Fruit fly (Drosophila melanogaster) whole organism, embryonic: ENCODE measurements around the gene CG4951.
A peak's percentile ranks its signal among the peaks of the same experiment; 100 is the strongest.

Experiments used
- CG10267 ChIP-seq: fragments of 200-800 bp; sonication (Bioruptor generic); optimal IDR thresholded peaks from 2 replicates; lab custom pipeline; 2018; ENCODE audit warnings: missing biosample characterization, mild to moderate bottlenecking, missing genetic modification characterization, moderate library complexity
- CG10654 ChIP-seq: fragments of 200-800 bp; sonication (Bioruptor generic); optimal IDR thresholded peaks from 2 replicates; lab custom pipeline; 2016; ENCODE audit warnings: missing biosample characterization, missing genetic modification characterization
- CG10959 ChIP-seq: fragments of 200-800 bp; sonication (Bioruptor generic); IDR thresholded peaks from 2 replicates; pipeline ENCODE4 v1.3.6; 2022; ENCODE audit warnings: missing biosample characterization, missing genetic modification characterization
- CG11504 ChIP-seq: fragments of 200-800 bp; sonication (Bioruptor generic); optimal IDR thresholded peaks from 3 replicates; lab custom pipeline; 2019; ENCODE audit warnings: missing biosample characterization, mild to moderate bottlenecking, missing genetic modification characterization, moderate library complexity
- CG11560 ChIP-seq: fragments of 200-800 bp; sonication (Bioruptor generic); IDR thresholded peaks from 3 replicates; pipeline ENCODE4 v1.3.6; 2022; ENCODE audit warnings: missing biosample characterization, missing genetic modification characterization
- CG11696 ChIP-seq: fragments of 200-800 bp; sonication (Bioruptor generic); IDR thresholded peaks from 2 replicates; pipeline ENCODE4 v1.3.6; 2022; ENCODE audit warnings: missing biosample characterization, missing genetic modification characterization
- CG12071 ChIP-seq: fragments of 200-800 bp; sonication (Bioruptor generic); optimal IDR thresholded peaks from 3 replicates; lab custom pipeline; 2018; ENCODE audit warnings: missing biosample characterization, mild to moderate bottlenecking, missing genetic modification characterization
- CG1647 ChIP-seq: fragments of 200-800 bp; sonication (Bioruptor generic); optimal IDR thresholded peaks from 3 replicates; lab custom pipeline; 2016; ENCODE audit warnings: missing biosample characterization, missing genetic modification characterization
- CG17385 ChIP-seq: fragments of 200-800 bp; sonication (Bioruptor generic); optimal IDR thresholded peaks from 3 replicates; lab custom pipeline; 2018; ENCODE audit warnings: missing biosample characterization, mild to moderate bottlenecking, missing genetic modification characterization
- CG17612 ChIP-seq: fragments of 200-800 bp; sonication (Bioruptor generic); IDR thresholded peaks from 2 replicates; pipeline ENCODE4 v1.3.6; 2022; ENCODE audit warnings: missing biosample characterization, missing genetic modification characterization
- CG17802 ChIP-seq: fragments of 200-800 bp; sonication (Bioruptor generic); optimal IDR thresholded peaks from 2 replicates; lab custom pipeline; 2018; ENCODE audit warnings: missing biosample characterization, mild to moderate bottlenecking, missing genetic modification characterization, moderate library complexity
- CG1792 ChIP-seq: fragments of 200-800 bp; sonication (Bioruptor generic); optimal IDR thresholded peaks from 2 replicates; lab custom pipeline; 2016; ENCODE audit warnings: missing biosample characterization, missing genetic modification characterization
- CG18476 ChIP-seq: fragments of 200-800 bp; sonication (Bioruptor generic); optimal IDR thresholded peaks from 2 replicates; lab custom pipeline; 2016; ENCODE audit warnings: missing biosample characterization, mild to moderate bottlenecking, missing genetic modification characterization
- CG3407 ChIP-seq: fragments of 200-800 bp; sonication (Bioruptor generic); optimal IDR thresholded peaks from 2 replicates; lab custom pipeline; 2018; ENCODE audit warnings: missing biosample characterization, mild to moderate bottlenecking, missing genetic modification characterization
- CG4404 ChIP-seq: fragments of 200-800 bp; sonication (Bioruptor generic); IDR thresholded peaks from 2 replicates; pipeline ENCODE4 v1.3.6; 2022; ENCODE audit warnings: missing biosample characterization, missing genetic modification characterization
- CG7271 ChIP-seq: fragments of 200-800 bp; sonication (Bioruptor generic); optimal IDR thresholded peaks from 2 replicates; lab custom pipeline; 2018; ENCODE audit warnings: missing biosample characterization, mild to moderate bottlenecking, missing genetic modification characterization, moderate library complexity
- CG7556 ChIP-seq: fragments of 200-800 bp; sonication (Bioruptor generic); optimal IDR thresholded peaks from 2 replicates; lab custom pipeline; 2017; ENCODE audit warnings: missing biosample characterization, mild to moderate bottlenecking, missing genetic modification characterization
- CG7786 ChIP-seq: fragments of 200-800 bp; sonication (Bioruptor generic); optimal IDR thresholded peaks from 2 replicates; lab custom pipeline; 2016; ENCODE audit warnings: missing biosample characterization, missing genetic modification characterization
- CG7839 ChIP-seq: fragments of 200-800 bp; sonication (Bioruptor generic); optimal IDR thresholded peaks from 3 replicates; lab custom pipeline; 2018; ENCODE audit warnings: missing biosample characterization, mild to moderate bottlenecking, missing genetic modification characterization, moderate library complexity
- CG9932 ChIP-seq: fragments of 200-800 bp; sonication (Bioruptor generic); IDR thresholded peaks from 2 replicates; pipeline ENCODE4 v1.3.6; 2022; ENCODE audit warnings: missing biosample characterization, missing genetic modification characterization
- CkIIα-i1 ChIP-seq: fragments of 200-800 bp; sonication (Bioruptor generic); IDR thresholded peaks from 2 replicates; pipeline ENCODE4 v1.3.6; 2022; ENCODE audit warnings: missing biosample characterization, missing genetic modification characterization
- Dek ChIP-seq: fragments of 200-800 bp; sonication (Bioruptor generic); optimal IDR thresholded peaks from 3 replicates; lab custom pipeline; 2019; ENCODE audit warnings: missing biosample characterization, mild to moderate bottlenecking, missing genetic modification characterization, moderate library complexity
- Fer3 ChIP-seq: fragments of 200-800 bp; sonication (Bioruptor generic); optimal IDR thresholded peaks from 2 replicates; lab custom pipeline; 2018; ENCODE audit warnings: missing biosample characterization, mild to moderate bottlenecking, missing genetic modification characterization, moderate library complexity
- H15 ChIP-seq: fragments of 200-800 bp; sonication (Bioruptor generic); IDR thresholded peaks from 3 replicates; pipeline ENCODE4 v1.3.6; 2022; ENCODE audit warnings: missing biosample characterization, missing genetic modification characterization
- HLH3B ChIP-seq: fragments of 200-800 bp; sonication (Bioruptor generic); IDR thresholded peaks from 2 replicates; pipeline ENCODE4 v1.3.6; 2022; ENCODE audit warnings: missing biosample characterization, missing genetic modification characterization
- Jarid2 ChIP-seq: fragments of 200-800 bp; sonication (Bioruptor generic); optimal IDR thresholded peaks from 3 replicates; lab custom pipeline; 2017; ENCODE audit warnings: mild to moderate bottlenecking, missing biosample characterization, missing genetic modification reagents, missing genetic modification characterization
- Myb ChIP-seq: fragments of 200-800 bp; sonication (Bioruptor generic); optimal IDR thresholded peaks from 2 replicates; lab custom pipeline; 2016; ENCODE audit warnings: missing biosample characterization, missing genetic modification characterization
- Neu2 ChIP-seq: fragments of 200-800 bp; sonication (Bioruptor generic); optimal IDR thresholded peaks from 3 replicates; lab custom pipeline; 2016; ENCODE audit warnings: missing biosample characterization, missing genetic modification characterization, borderline replicate concordance
- Nf-YC ChIP-seq: fragments of 200-800 bp; optimal IDR thresholded peaks from 3 replicates; lab custom pipeline; 2019; ENCODE audit warnings: missing biosample characterization, mild to moderate bottlenecking, missing genetic modification characterization, moderate library complexity
- PHDP ChIP-seq: fragments of 200-800 bp; sonication (Bioruptor generic); optimal IDR thresholded peaks from 3 replicates; lab custom pipeline; 2018; ENCODE audit warnings: missing biosample characterization, mild to moderate bottlenecking, missing genetic modification characterization, moderate library complexity
- Six4 ChIP-seq: fragments of 200-800 bp; sonication (Bioruptor generic); optimal IDR thresholded peaks from 2 replicates; lab custom pipeline; 2016; ENCODE audit warnings: missing biosample characterization, missing genetic modification characterization
- Ssrp ChIP-seq: fragments of 200-800 bp; sonication (Bioruptor generic); optimal IDR thresholded peaks from 2 replicates; lab custom pipeline; 2018; ENCODE audit warnings: missing biosample characterization, mild to moderate bottlenecking, missing genetic modification characterization, moderate library complexity
- Stat92E ChIP-seq, 3 experiments: fragments of >200 bp in 2 of 3; fragments of 200-800 bp in 1 of 3; sonication (Bioruptor generic) in 1 of 3; optimal IDR thresholded peaks; 2 replicates each; lab custom pipeline; 2017 to 2019; ENCODE audit warnings: missing biosample characterization in 3 of 3, missing genetic modification characterization in 3 of 3, mild to moderate bottlenecking in 1 of 3, moderate library complexity in 1 of 3
- Xbp1 ChIP-seq: fragments of 200-800 bp; sonication (Bioruptor generic); optimal IDR thresholded peaks from 3 replicates; lab custom pipeline; 2016; ENCODE audit warnings: missing biosample characterization, mild to moderate bottlenecking, missing genetic modification characterization
- ab ChIP-seq: fragments of 200-800 bp; sonication (Bioruptor generic); optimal IDR thresholded peaks from 2 replicates; lab custom pipeline; 2016; ENCODE audit warnings: missing biosample characterization, missing genetic modification characterization
- ase ChIP-seq: fragments of 200-800 bp; sonication (Bioruptor generic); IDR thresholded peaks from 3 replicates; pipeline ENCODE4 v1.3.6; 2022; ENCODE audit warnings: missing biosample characterization, missing genetic modification characterization
- bab2 ChIP-seq: fragments of 200-800 bp; sonication (Bioruptor generic); optimal IDR thresholded peaks from 2 replicates; lab custom pipeline; 2016; ENCODE audit warnings: missing biosample characterization, missing genetic modification characterization
- br ChIP-seq: fragments of >200 bp; optimal IDR thresholded peaks from 2 replicates; lab custom pipeline; 2017
- bsh ChIP-seq, 2 experiments: fragments of 200-800 bp; sonication (Bioruptor generic); optimal IDR thresholded peaks; 2 replicates each; lab custom pipeline; 2017 to 2018; ENCODE audit warnings: mild to moderate bottlenecking in 2 of 2, missing biosample characterization in 2 of 2, missing genetic modification characterization in 2 of 2, moderate library complexity in 1 of 2
- crc ChIP-seq: fragments of 200-800 bp; sonication (Bioruptor generic); optimal IDR thresholded peaks from 2 replicates; lab custom pipeline; 2016; ENCODE audit warnings: missing biosample characterization, missing genetic modification characterization
- dan ChIP-seq: fragments of 200-800 bp; sonication (Bioruptor generic); IDR thresholded peaks from 2 replicates; pipeline ENCODE4 v1.3.6; 2022; ENCODE audit warnings: missing biosample characterization, missing genetic modification characterization
- fd102C ChIP-seq: fragments of 200-800 bp; sonication (Bioruptor generic); optimal IDR thresholded peaks from 2 replicates; lab custom pipeline; 2018; ENCODE audit warnings: missing biosample characterization, mild to moderate bottlenecking, missing genetic modification characterization, moderate library complexity
- fd3F ChIP-seq: fragments of 200-800 bp; sonication (Bioruptor generic); optimal IDR thresholded peaks from 2 replicates; lab custom pipeline; 2018; ENCODE audit warnings: missing biosample characterization, mild to moderate bottlenecking, missing genetic modification characterization, moderate library complexity
- ind ChIP-seq: fragments of 200-800 bp; sonication (Bioruptor generic); optimal IDR thresholded peaks from 3 replicates; lab custom pipeline; 2016; ENCODE audit warnings: missing biosample characterization, missing genetic modification characterization
- pnt ChIP-seq: fragments of 200-800 bp; sonication (Bioruptor generic); optimal IDR thresholded peaks from 3 replicates; lab custom pipeline; 2016; ENCODE audit warnings: missing biosample characterization, missing genetic modification characterization
- schlank ChIP-seq: fragments of 200-800 bp; sonication (Bioruptor generic); optimal IDR thresholded peaks from 2 replicates; lab custom pipeline; 2018; ENCODE audit warnings: missing biosample characterization, mild to moderate bottlenecking, missing genetic modification characterization
- slp2 ChIP-seq: fragments of 200-800 bp; sonication (Bioruptor generic); optimal IDR thresholded peaks from 2 replicates; lab custom pipeline; 2016; ENCODE audit warnings: missing biosample characterization, missing genetic modification characterization
- tap ChIP-seq: fragments of 200-800 bp; optimal IDR thresholded peaks from 3 replicates; lab custom pipeline; 2019; ENCODE audit warnings: missing biosample characterization, mild to moderate bottlenecking, missing genetic modification characterization, moderate library complexity
- wdn ChIP-seq: fragments of 200-800 bp; sonication (Bioruptor generic); IDR thresholded peaks from 2 replicates; pipeline ENCODE4 v1.3.6; 2022; ENCODE audit warnings: missing biosample characterization, missing genetic modification characterization
- yki ChIP-seq: fragments of >200 bp; optimal IDR thresholded peaks from 3 replicates; lab custom pipeline; 2018
- zfh2 ChIP-seq: fragments of 200-800 bp; sonication (Bioruptor generic); optimal IDR thresholded peaks from 2 replicates; lab custom pipeline; 2016; ENCODE audit warnings: missing biosample characterization, missing genetic modification characterization

Gene CG4951

dm6 chr3R:27922673-27923175, 31.2 kb downstream of the CG4951 start, which contains the start of gene RpL4 (continued):
- peak; percentile 53 for TF ChIP-seq Dek (tag; lab: Kevin White, UChicago)
- peak; percentile 71 for TF ChIP-seq CG17802 (tag; lab: Kevin White, UChicago)
- TF ChIP-seq Jarid2, result peak; percentile 50
- peak; percentile 53 for TF ChIP-seq ind
- peak; percentile 5 to 77 for TF ChIP-seq bsh (GFP tag; optimal IDR thresholded peaks at IDR 0.05; lab: Kevin White, UChicago)
- peak; percentile 75 for TF ChIP-seq crc
- peak; percentile 2 for TF ChIP-seq ab (GFP tag; lab: Kevin White, UChicago)
- TF ChIP-seq CG12071 (GFP tag; lab: Kevin White, UChicago), result peak; percentile 88
- TF ChIP-seq fd3F (GFP tag; lab: Kevin White, UChicago), result peak; percentile 81
- TF ChIP-seq CG1792 (GFP tag; lab: Kevin White, UChicago), result peak; percentile 65
- TF ChIP-seq CG17385 (GFP tag; lab: Kevin White, UChicago), result peak; percentile 90
- peak; percentile 78 for TF ChIP-seq Xbp1 (GFP tag; lab: Kevin White, UChicago)
- TF ChIP-seq Ssrp, result peak; percentile 40
- peak; percentile 85 for TF ChIP-seq CG3407 (GFP tag; lab: Kevin White, UChicago)
- TF ChIP-seq Myb (GFP tag; lab: Kevin White, UChicago), result peak; percentile 43
- peak; percentile 74 for TF ChIP-seq CG11696 (GFP tag; lab: Robert Waterston, UW)
- peak; percentile 58 for TF ChIP-seq Six4
- no peak for TF ChIP-seq CG17612 (GFP tag; lab: Robert Waterston, UW)
- peak; percentile 38 for TF ChIP-seq Nf-YC (tag; lab: Kevin White, UChicago)
- TF ChIP-seq tap (tag; lab: Kevin White, UChicago), result no peak
- no peak; the same call in 1 of the 2 replicates for TF ChIP-seq CG10959 (GFP tag; lab: Robert Waterston, UW)
- no peak for TF ChIP-seq CkIIα-i1 (GFP tag; lab: Robert Waterston, UW)
- TF ChIP-seq yki, result no peak
- no peak for TF ChIP-seq br (lab: Kevin White, UChicago)
- TF ChIP-seq CG7786 (GFP tag; lab: Kevin White, UChicago), result peak; percentile 56
- peak; percentile 81 for TF ChIP-seq CG7839 (tag; lab: Kevin White, UChicago)
- peak; percentile 74; the same call in 2 of the 3 replicates for TF ChIP-seq H15 (GFP tag; lab: Robert Waterston, UW)
- peak; percentile 82 for TF ChIP-seq PHDP (tag; lab: Kevin White, UChicago)
- TF ChIP-seq CG4404 (GFP tag; lab: Robert Waterston, UW), result 0 out of 2 replicates have a peak, but pooled peaks have one; percentile 27
- peak; percentile 67 for TF ChIP-seq CG7556
- TF ChIP-seq Fer3 (tag; lab: Kevin White, UChicago), result peak; percentile 85
- TF ChIP-seq bab2 (GFP tag; lab: Kevin White, UChicago), result peak; percentile 37
- peak; percentile 88 for TF ChIP-seq schlank (tag; lab: Kevin White, UChicago)
- peak; percentile 72 for TF ChIP-seq slp2
- peak; percentile 84 for TF ChIP-seq fd102C (GFP tag; lab: Kevin White, UChicago)
- no peak for TF ChIP-seq Stat92E (GFP tag; optimal IDR thresholded peaks at IDR 0.05; lab: Kevin White, UChicago)
- TF ChIP-seq CG9932 (GFP tag; lab: Robert Waterston, UW), result peak; percentile 65
- peak; percentile 71 for TF ChIP-seq CG11504 (tag; lab: Kevin White, UChicago)
- TF ChIP-seq CG10267 (tag; lab: Kevin White, UChicago), result peak; percentile 90
- TF ChIP-seq CG7271 (tag; lab: Kevin White, UChicago), result peak; percentile 86
- TF ChIP-seq CG18476 (GFP tag; lab: Kevin White, UChicago), result no peak
- peak; percentile 78 for TF ChIP-seq HLH3B
- peak; percentile 24 for TF ChIP-seq pnt (GFP tag; lab: Kevin White, UChicago)
- no peak for TF ChIP-seq Neu2
- no peak for TF ChIP-seq dan
- peak; percentile 70 for TF ChIP-seq CG10654 (GFP tag; lab: Kevin White, UChicago)
- no peak for TF ChIP-seq CG11560 (tag; lab: Robert Waterston, UW)
- peak; percentile 74; the same call in 2 of the 3 replicates for TF ChIP-seq ase
- peak; percentile 59 for TF ChIP-seq CG1647 (GFP tag; lab: Kevin White, UChicago)
- TF ChIP-seq wdn (GFP tag; lab: Robert Waterston, UW), result peak; percentile 41; the same call in 1 of the 2 replicates
- TF ChIP-seq zfh2 (GFP tag; lab: Kevin White, UChicago), result peak; percentile 44
